Worm (Caenorhabditis elegans) whole organism, young adult: ENCODE results near the gene gtl-1.

Experiments
- C17E4.6 ChIP-seq: fragments of 200-800 bp; sonication (Bioruptor generic); IDR thresholded peaks from 2 replicates; pipeline ENCODE4 v1.3.6; 2022; ENCODE audit warnings: missing genetic modification reagents, missing genetic modification characterization, missing compliant biosample characterization
- D2030.7 ChIP-seq: fragments of 200-800 bp; sonication (Bioruptor generic); IDR thresholded peaks from 2 replicates; pipeline ENCODE4 v1.3.6; 2022; ENCODE audit warnings: missing genetic modification reagents, missing genetic modification characterization, missing compliant biosample characterization
- F22D6.2 ChIP-seq: sonication (generic microtip); optimal IDR thresholded peaks from 2 replicates; lab custom pipeline; 2016; ENCODE audit warnings: mild to moderate bottlenecking, missing genetic modification characterization, missing compliant biosample characterization
- Y67H2A.10 ChIP-seq: fragments of 200-800 bp; sonication (Bioruptor generic); conservative IDR thresholded peaks from 2 replicates; pipeline ENCODE4 v1.3.6; 2022; ENCODE audit warnings: missing genetic modification reagents, missing genetic modification characterization, missing compliant biosample characterization
- aptf-2 ChIP-seq: fragments of 200-800 bp; sonication (Bioruptor generic); conservative IDR thresholded peaks from 2 replicates; pipeline ENCODE4 v1.3.6; 2022; ENCODE audit warnings: missing genetic modification reagents, missing genetic modification characterization, missing compliant biosample characterization
- attf-3 ChIP-seq: fragments of 200-800 bp; sonication (Bioruptor generic); conservative IDR thresholded peaks from 2 replicates; pipeline ENCODE4 v1.3.6; 2022; ENCODE audit warnings: missing genetic modification reagents, missing genetic modification characterization, missing compliant biosample characterization
- ccch-3 ChIP-seq: fragments of 200-800 bp; sonication (Bioruptor generic); optimal IDR thresholded peaks from 2 replicates; lab custom pipeline; 2018; ENCODE audit warnings: mild to moderate bottlenecking, missing genetic modification characterization, missing compliant biosample characterization
- cebp-1 ChIP-seq, 2 experiments: fragments of 200-800 bp in 1 of 2; sonication (Bioruptor generic) in 1 of 2; sonication (generic microtip) in 1 of 2; IDR thresholded peaks in 1 of 2; optimal IDR thresholded peaks in 1 of 2; 2 replicates each; pipeline versions ENCODE4 v1.3.6 to Lab custom; 2017 to 2022; ENCODE audit warnings: missing compliant biosample characterization in 2 of 2, missing genetic modification characterization in 2 of 2, mild to moderate bottlenecking in 1 of 2, missing genetic modification reagents in 1 of 2, moderate library complexity in 1 of 2
- ceh-100 ChIP-seq: fragments of 200-800 bp; sonication (Bioruptor generic); IDR thresholded peaks from 2 replicates; pipeline ENCODE4 v1.3.6; 2022; ENCODE audit warnings: missing genetic modification reagents, missing genetic modification characterization, missing compliant biosample characterization
- dox-1 ChIP-seq: fragments of 200-800 bp; sonication (Bioruptor generic); IDR thresholded peaks from 2 replicates; pipeline ENCODE4 v1.3.6; 2022; ENCODE audit warnings: missing genetic modification reagents, missing genetic modification characterization, missing compliant biosample characterization
- egrh-3 ChIP-seq: fragments of 200-800 bp; sonication (Bioruptor generic); IDR thresholded peaks from 2 replicates; pipeline ENCODE4 v1.3.6; 2022; ENCODE audit warnings: missing genetic modification reagents, missing genetic modification characterization, missing compliant biosample characterization
- him-1 ChIP-seq: sonication (generic microtip); optimal IDR thresholded peaks from 2 replicates; lab custom pipeline; 2016; ENCODE audit warnings: missing genotype, missing genetic modification reagents, missing genetic modification characterization, missing compliant biosample characterization
- hsf-1 ChIP-seq: fragments of 200-800 bp; sonication (Bioruptor generic); IDR thresholded peaks from 2 replicates; pipeline ENCODE4 v1.3.6; 2022; ENCODE audit warnings: missing genetic modification reagents, missing genetic modification characterization, missing compliant biosample characterization
- mcd-1 ChIP-seq: fragments of 200-800 bp; sonication (Bioruptor generic); IDR thresholded peaks from 2 replicates; pipeline ENCODE4 v1.3.6; 2022; ENCODE audit warnings: missing genetic modification reagents, missing genetic modification characterization, missing compliant biosample characterization
- nfyb-1 ChIP-seq: fragments of 200-800 bp; sonication (Bioruptor generic); IDR thresholded peaks from 2 replicates; pipeline ENCODE4 v1.3.6; 2022; ENCODE audit warnings: missing genetic modification reagents, missing genetic modification characterization, missing compliant biosample characterization
- nhr-80 ChIP-seq: sonication (generic microtip); optimal IDR thresholded peaks from 2 replicates; lab custom pipeline; 2016; ENCODE audit warnings: missing genetic modification characterization, missing compliant biosample characterization
- ztf-25 ChIP-seq: fragments of 200-800 bp; sonication (Bioruptor generic); IDR thresholded peaks from 2 replicates; pipeline ENCODE4 v1.3.6; 2022; ENCODE audit warnings: missing genetic modification reagents, missing genetic modification characterization, missing compliant biosample characterization
- ztf-28 ChIP-seq: fragments of 200-800 bp; sonication (Bioruptor generic); IDR thresholded peaks from 2 replicates; pipeline ENCODE4 v1.3.6; 2022; ENCODE audit warnings: missing genetic modification reagents, missing genetic modification characterization, missing compliant biosample characterization

The gtl-1 gene

DNA sequence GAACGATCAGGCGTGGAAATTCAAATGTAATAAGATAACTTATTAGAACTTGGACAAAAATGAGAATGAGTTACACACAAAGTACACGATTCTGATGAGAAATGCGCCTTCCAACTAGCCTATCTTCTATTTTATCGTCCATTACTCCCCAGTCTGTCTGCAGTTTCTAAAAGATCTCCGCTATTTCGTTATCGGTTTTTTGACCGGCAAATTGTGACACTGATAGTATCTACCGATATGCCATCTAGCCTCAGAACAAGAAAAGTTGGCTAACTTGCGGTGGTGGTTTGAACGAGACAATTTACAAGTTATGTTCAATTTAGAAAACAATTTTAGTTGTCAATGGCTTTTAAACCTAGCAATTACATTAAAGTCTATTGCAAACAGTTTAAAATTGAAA, 47.8 kb downstream of the gtl-1 start:
- TF ChIP-seq nhr-80 (tag; lab: Kevin White, UChicago) (peak; percentile 70), F22D6.2 (tag; lab: Kevin White, UChicago) (no peak)

DNA sequence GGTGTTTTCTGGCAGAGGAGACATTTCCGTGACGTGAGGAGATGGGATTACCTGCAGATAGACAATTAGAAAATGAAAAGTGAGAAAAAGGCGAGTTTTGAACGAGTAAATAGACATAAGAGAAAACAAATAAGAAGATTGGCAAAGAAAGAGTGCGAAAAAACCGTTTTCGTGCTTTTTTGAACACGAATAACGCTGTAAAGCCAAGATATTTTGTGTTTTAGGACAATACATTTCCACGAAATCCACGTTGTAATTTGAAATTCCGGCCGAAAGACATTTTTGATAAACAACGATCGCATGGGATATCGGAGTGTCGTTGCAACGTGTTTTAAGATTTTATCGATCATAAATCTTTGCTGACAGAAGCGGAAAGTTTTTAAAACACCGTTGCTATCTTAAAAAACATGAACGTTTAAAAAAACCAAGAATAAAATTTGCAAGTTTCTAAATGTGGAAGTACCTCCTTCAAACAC, 48.5 kb downstream of the gtl-1 start, which contains the start of gene adk-1:
adk-1 (minus strand) TSS at position 51 of the 476 bp plus-strand sequence.
- no peak for TF ChIP-seq him-1 (tag; lab: Kevin White, UChicago)
- no peak for TF ChIP-seq ccch-3 (GFP tag; lab: Kevin White, UChicago)
- TF ChIP-seq attf-3 (GFP tag; lab: Robert Waterston, UW): peak; percentile 83
- no peak for TF ChIP-seq hsf-1

DNA sequence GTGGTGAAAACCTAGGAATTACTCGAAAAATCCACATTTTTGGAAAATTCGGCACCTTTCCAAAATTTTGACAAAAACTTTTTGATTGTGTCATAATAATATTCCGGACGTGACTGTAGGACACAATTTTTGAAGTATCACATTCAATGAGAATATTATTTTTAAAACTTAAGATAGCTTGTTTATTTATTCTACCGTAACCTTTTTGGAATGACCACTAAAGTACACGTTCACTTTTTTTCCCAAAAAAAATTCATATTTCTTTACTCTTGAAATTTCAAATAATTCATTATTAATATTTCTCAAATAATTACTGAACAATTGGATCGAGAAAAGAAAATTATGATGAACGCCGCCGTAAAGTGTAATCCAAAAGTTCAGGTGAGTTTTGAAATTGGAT, 52.1 kb downstream of the gtl-1 start, which contains the start of gene R07H5.9:
R07H5.9 (plus strand) TSS at position 301 of the 400 bp plus-strand sequence.
- TF ChIP-seq nhr-80 (tag; lab: Kevin White, UChicago) (no peak), nfyb-1 (GFP tag; lab: Robert Waterston, UW) (no peak)

DNA sequence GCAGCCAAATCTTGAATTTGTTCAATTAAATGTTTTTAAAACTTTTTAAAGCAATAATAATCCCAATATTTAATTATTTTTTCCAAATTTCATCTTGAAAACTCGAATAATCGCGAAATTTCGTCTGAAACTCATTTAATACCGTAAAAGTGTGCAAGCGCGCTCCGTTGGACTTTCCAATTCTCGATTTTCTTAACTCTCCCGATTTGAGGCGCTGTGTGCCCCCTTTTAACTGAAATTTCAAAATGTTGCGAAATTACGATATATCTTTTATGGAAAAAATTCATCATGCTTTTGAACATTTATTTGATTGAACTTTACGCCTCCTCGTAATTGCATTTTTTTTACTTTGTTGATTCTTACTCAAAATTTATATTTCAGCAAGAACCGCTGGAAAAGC, 56.9 kb downstream of the gtl-1 start, which contains the start of gene R07H5.11:
R07H5.11 (plus strand) TSS at position 380 of the 400 bp plus-strand sequence.
- TF ChIP-seq cebp-1 (GFP tag; IDR thresholded peaks at IDR 0.05; lab: Robert Waterston, UW): peak; percentile 78
- peak; percentile 70 for TF ChIP-seq cebp-1 (tag; optimal IDR thresholded peaks at IDR 0.05; lab: Kevin White, UChicago)
- TF ChIP-seq mcd-1 (GFP tag; lab: Robert Waterston, UW): peak; percentile 60

DNA sequence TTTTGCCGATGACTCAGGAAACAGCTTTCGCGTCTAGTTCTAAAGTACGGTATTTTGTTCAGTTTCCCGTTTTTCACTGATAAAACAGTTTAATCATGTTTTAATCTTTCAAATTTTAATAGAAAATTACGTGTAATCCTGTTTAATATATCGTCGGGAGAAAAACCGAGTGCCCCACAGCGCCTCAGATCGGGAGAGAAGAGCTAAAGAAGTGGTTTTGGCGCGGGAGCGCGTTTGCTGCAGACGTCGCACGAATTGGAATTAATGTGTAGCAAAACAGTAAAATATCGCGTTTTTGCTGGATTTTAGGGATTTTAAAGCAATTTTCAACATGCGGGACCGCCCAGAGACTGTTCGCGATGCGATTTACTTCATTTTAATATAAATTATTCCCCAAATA, 58.7 kb downstream of the gtl-1 start:
- TF ChIP-seq D2030.7 (peak; percentile 49), aptf-2 (peak; percentile 74), attf-3 (GFP tag; lab: Robert Waterston, UW) (0 out of 2 replicates have a peak, but pooled peaks have one; percentile 38), C17E4.6 (GFP tag; lab: Robert Waterston, UW) (peak; percentile 27; the same call in 1 of the 2 replicates), dox-1 (GFP tag; lab: Robert Waterston, UW) (0 out of 2 replicates have a peak, but pooled peaks have one; percentile 45), mcd-1 (GFP tag; lab: Robert Waterston, UW) (peak; percentile 77), ceh-100 (GFP tag; lab: Robert Waterston, UW) (peak; percentile 89), ztf-28 (GFP tag; lab: Robert Waterston, UW) (peak; percentile 78; the same call in 1 of the 2 replicates), ztf-25 (GFP tag; lab: Robert Waterston, UW) (peak; percentile 81), egrh-3 (GFP tag; lab: Robert Waterston, UW) (peak; percentile 47; the same call in 1 of the 2 replicates)

DNA sequence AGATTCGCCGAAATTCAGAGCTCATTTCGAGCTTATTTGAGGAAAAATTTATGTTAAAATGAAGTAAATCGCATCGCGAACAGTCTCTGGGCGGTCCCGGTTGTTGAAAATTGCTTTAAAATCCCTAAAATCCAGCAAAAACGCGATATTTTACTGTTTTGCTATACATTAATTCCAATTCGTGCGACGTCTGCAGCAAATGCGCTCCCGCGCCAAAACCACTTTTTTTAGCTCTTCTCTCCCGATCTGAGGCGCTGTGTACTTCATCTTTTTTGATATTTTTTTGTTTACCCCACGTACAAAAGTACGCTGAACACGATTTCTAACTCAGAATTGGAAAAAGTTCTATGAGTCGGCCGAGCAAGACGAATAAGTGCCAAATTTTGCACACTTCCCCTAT, 60.4 kb downstream of the gtl-1 start, which contains the start of gene R07H5.16:
R07H5.16 (plus strand) TSS at position 348 of the 400 bp plus-strand sequence.
- TF ChIP-seq attf-3 (GFP tag; lab: Robert Waterston, UW): peak; percentile 46; the same call in 1 of the 2 replicates
- 0 out of 2 replicates have a peak, but pooled peaks have one; percentile 10 for TF ChIP-seq Y67H2A.10
- peak; percentile 79 for TF ChIP-seq mcd-1 (GFP tag; lab: Robert Waterston, UW)
- 0 out of 2 replicates have a peak, but pooled peaks have one; percentile 53 for TF ChIP-seq ztf-28 (GFP tag; lab: Robert Waterston, UW)
- TF ChIP-seq aptf-2: peak; percentile 81
- peak; percentile 92 for TF ChIP-seq ceh-100 (GFP tag; lab: Robert Waterston, UW)
- 0 out of 2 replicates have a peak, but pooled peaks have one; percentile 64 for TF ChIP-seq ztf-25 (GFP tag; lab: Robert Waterston, UW)
- TF ChIP-seq egrh-3 (GFP tag; lab: Robert Waterston, UW): 0 out of 2 replicates have a peak, but pooled peaks have one; percentile 21
- peak; percentile 32; the same call in 1 of the 2 replicates for TF ChIP-seq D2030.7
- TF ChIP-seq dox-1 (GFP tag; lab: Robert Waterston, UW): 0 out of 2 replicates have a peak, but pooled peaks have one; percentile 12
